Fruit fly (Drosophila melanogaster) whole organism, embryonic: ENCODE results near the gene CG12241.
A peak's percentile ranks its signal among the peaks of the same experiment; 100 is the strongest.

Experiments
- Antp ChIP-seq: fragments of 200-800 bp; sonication (Bioruptor generic); optimal IDR thresholded peaks from 3 replicates; lab custom pipeline; 2016; ENCODE audit warnings: missing biosample characterization, missing genetic modification characterization
- Atf3 ChIP-seq: fragments of 200-800 bp; sonication (Bioruptor generic); optimal IDR thresholded peaks from 3 replicates; lab custom pipeline; 2016; ENCODE audit warnings: missing biosample characterization, missing genetic modification characterization
- Blimp-1 ChIP-seq: fragments of 200-800 bp; sonication (Bioruptor generic); optimal IDR thresholded peaks from 3 replicates; lab custom pipeline; 2018; ENCODE audit warnings: missing biosample characterization, missing genetic modification characterization, mild to moderate bottlenecking, moderate library complexity, missing genetic modification reagents
- CG10267 ChIP-seq: fragments of 200-800 bp; sonication (Bioruptor generic); optimal IDR thresholded peaks from 2 replicates; lab custom pipeline; 2018; ENCODE audit warnings: missing biosample characterization, mild to moderate bottlenecking, missing genetic modification characterization, moderate library complexity
- CG10431 ChIP-seq: fragments of 200-800 bp; sonication (Bioruptor generic); optimal IDR thresholded peaks from 3 replicates; lab custom pipeline; 2018; ENCODE audit warnings: missing biosample characterization, mild to moderate bottlenecking, missing genetic modification characterization
- CG14860 ChIP-seq: fragments of 200-800 bp; sonication (Bioruptor generic); IDR thresholded peaks from 3 replicates; pipeline ENCODE4 v1.3.6; 2022; ENCODE audit warnings: missing biosample characterization, missing genetic modification characterization; ENCODE audit not compliant: partially characterized antibody
- CG15269 ChIP-seq: fragments of 200-800 bp; sonication (Bioruptor generic); optimal IDR thresholded peaks from 2 replicates; lab custom pipeline; 2018; ENCODE audit warnings: missing biosample characterization, mild to moderate bottlenecking, missing genetic modification characterization, moderate library complexity
- CG17361 ChIP-seq: fragments of 200-800 bp; sonication (Bioruptor generic); IDR thresholded peaks from 3 replicates; pipeline ENCODE4 v1.3.6; 2022; ENCODE audit warnings: missing biosample characterization, missing genetic modification characterization
- CG17385 ChIP-seq: fragments of 200-800 bp; sonication (Bioruptor generic); optimal IDR thresholded peaks from 3 replicates; lab custom pipeline; 2018; ENCODE audit warnings: missing biosample characterization, mild to moderate bottlenecking, missing genetic modification characterization
- CG31365 ChIP-seq: fragments of 200-800 bp; sonication (Bioruptor generic); optimal IDR thresholded peaks from 2 replicates; lab custom pipeline; 2018; ENCODE audit warnings: missing biosample characterization, mild to moderate bottlenecking, missing genetic modification characterization
- CG4282 ChIP-seq: fragments of 200-800 bp; sonication (Bioruptor generic); optimal IDR thresholded peaks from 2 replicates; lab custom pipeline; 2016; ENCODE audit warnings: missing biosample characterization, missing genetic modification characterization
- CG4328 ChIP-seq: fragments of 200-800 bp; sonication (Bioruptor generic); optimal IDR thresholded peaks from 3 replicates; lab custom pipeline; 2017; ENCODE audit warnings: missing biosample characterization, missing genetic modification reagents, missing genetic modification characterization
- CG4360 ChIP-seq: fragments of 200-800 bp; sonication (Bioruptor generic); IDR thresholded peaks from 2 replicates; pipeline ENCODE4 v1.3.6; 2022; ENCODE audit warnings: missing biosample characterization, missing genetic modification characterization
- CG4404 ChIP-seq: fragments of 200-800 bp; sonication (Bioruptor generic); IDR thresholded peaks from 2 replicates; pipeline ENCODE4 v1.3.6; 2022; ENCODE audit warnings: missing biosample characterization, missing genetic modification characterization
- CG5953 ChIP-seq: fragments of 200-800 bp; sonication (Bioruptor generic); IDR thresholded peaks from 2 replicates; pipeline ENCODE4 v1.3.6; 2022; ENCODE audit warnings: missing biosample characterization, missing genetic modification characterization
- CG6175 ChIP-seq: fragments of 200-800 bp; sonication (Bioruptor generic); IDR thresholded peaks from 3 replicates; pipeline ENCODE4 v1.3.6; 2022; ENCODE audit warnings: missing biosample characterization, missing genetic modification characterization
- CG6254 ChIP-seq: fragments of 200-800 bp; sonication (Bioruptor generic); optimal IDR thresholded peaks from 3 replicates; lab custom pipeline; 2017; ENCODE audit warnings: mild to moderate bottlenecking, missing biosample characterization, missing genetic modification reagents, missing genetic modification characterization
- CG6854 ChIP-seq: fragments of 200-800 bp; sonication (Bioruptor generic); optimal IDR thresholded peaks from 3 replicates; lab custom pipeline; 2017; ENCODE audit warnings: missing biosample characterization, mild to moderate bottlenecking, missing genetic modification characterization
- CG7556 ChIP-seq: fragments of 200-800 bp; sonication (Bioruptor generic); optimal IDR thresholded peaks from 2 replicates; lab custom pipeline; 2017; ENCODE audit warnings: missing biosample characterization, mild to moderate bottlenecking, missing genetic modification characterization
- CG9797 ChIP-seq: fragments of 200-800 bp; sonication (Bioruptor generic); optimal IDR thresholded peaks from 3 replicates; lab custom pipeline; 2018; ENCODE audit warnings: missing biosample characterization, mild to moderate bottlenecking, missing genetic modification characterization
- Camta ChIP-seq: fragments of 200-800 bp; sonication (Bioruptor generic); optimal IDR thresholded peaks from 2 replicates; lab custom pipeline; 2016; ENCODE audit warnings: missing biosample characterization, missing genetic modification characterization
- D ChIP-seq, 2 experiments: fragments of 200-800 bp in 1 of 2; fragments of >200 bp in 1 of 2; sonication (Bioruptor generic) in 1 of 2; optimal IDR thresholded peaks; 2 replicates in 1 of 2; 3 replicates in 1 of 2; lab custom pipeline; 2017; ENCODE audit warnings: mild to moderate bottlenecking in 1 of 2, missing biosample characterization in 1 of 2, missing genetic modification characterization in 1 of 2, missing genetic modification reagents in 1 of 2
- Doc2 ChIP-seq: fragments of 200-800 bp; sonication (Bioruptor generic); IDR thresholded peaks from 2 replicates; pipeline ENCODE4 v1.3.6; 2022; ENCODE audit warnings: missing biosample characterization, missing genetic modification characterization
- Ets97D ChIP-seq: fragments of 200-800 bp; sonication (Bioruptor generic); optimal IDR thresholded peaks from 3 replicates; lab custom pipeline; 2016; ENCODE audit warnings: missing biosample characterization, missing genetic modification characterization
- Hey ChIP-seq: fragments of 200-800 bp; sonication (Bioruptor generic); optimal IDR thresholded peaks from 3 replicates; lab custom pipeline; 2018; ENCODE audit warnings: missing biosample characterization, mild to moderate bottlenecking, missing genetic modification characterization
- Kr ChIP-seq: fragments of 200-800 bp; sonication (Bioruptor generic); optimal IDR thresholded peaks from 2 replicates; lab custom pipeline; 2017; ENCODE audit warnings: missing biosample characterization, mild to moderate bottlenecking, missing genetic modification characterization
- Lhr ChIP-seq: fragments of 200-800 bp; sonication (Bioruptor generic); optimal IDR thresholded peaks from 3 replicates; lab custom pipeline; 2017; ENCODE audit warnings: mild to moderate bottlenecking, missing biosample characterization, missing genetic modification reagents, missing genetic modification characterization
- MBD-R2 ChIP-seq: fragments of 200-800 bp; sonication (Bioruptor generic); IDR thresholded peaks from 2 replicates; pipeline ENCODE4 v1.3.6; 2022; ENCODE audit warnings: missing biosample characterization, missing genetic modification characterization
- Med ChIP-seq: fragments of 200-800 bp; sonication (Bioruptor generic); peaks from one replicate; lab custom pipeline; 2016; ENCODE audit warnings: missing biosample characterization, missing genetic modification characterization, mild to moderate bottlenecking, inconsistent platforms, moderate library complexity
- Mes4 ChIP-seq: fragments of 200-800 bp; sonication (Bioruptor generic); optimal IDR thresholded peaks from 2 replicates; lab custom pipeline; 2016; ENCODE audit warnings: missing biosample characterization, missing genetic modification characterization
- Mrtf ChIP-seq: fragments of 200-800 bp; sonication (Bioruptor generic); IDR thresholded peaks from 3 replicates; pipeline ENCODE4 v1.3.6; 2022; ENCODE audit warnings: missing biosample characterization, missing genetic modification characterization
- Side ChIP-seq: fragments of 200-800 bp; sonication (Bioruptor generic); optimal IDR thresholded peaks from 2 replicates; lab custom pipeline; 2016; ENCODE audit warnings: missing biosample characterization, missing genetic modification characterization
- eyg ChIP-seq: fragments of 200-800 bp; sonication (Bioruptor generic); optimal IDR thresholded peaks from 3 replicates; lab custom pipeline; 2016; ENCODE audit warnings: missing biosample characterization, missing genetic modification characterization
- gcm ChIP-seq: fragments of 200-800 bp; sonication (Bioruptor generic); optimal IDR thresholded peaks from 2 replicates; lab custom pipeline; 2019; ENCODE audit warnings: missing biosample characterization, mild to moderate bottlenecking, missing genetic modification characterization, moderate library complexity
- h ChIP-seq: fragments of >200 bp; optimal IDR thresholded peaks from 2 replicates; lab custom pipeline; 2017
- ham ChIP-seq: fragments of 200-800 bp; sonication (Bioruptor generic); IDR thresholded peaks from 2 replicates; pipeline ENCODE4 v1.3.6; 2022; ENCODE audit warnings: missing biosample characterization, missing genetic modification characterization
- ken ChIP-seq: fragments of 200-800 bp; sonication (Bioruptor generic); IDR thresholded peaks from 3 replicates; pipeline ENCODE4 v1.3.6; 2022; ENCODE audit warnings: missing biosample characterization, missing genetic modification characterization
- knrl ChIP-seq: fragments of 200-800 bp; sonication (Bioruptor generic); IDR thresholded peaks from 3 replicates; pipeline ENCODE4 v1.3.6; 2022; ENCODE audit warnings: missing biosample characterization, missing genetic modification characterization; ENCODE audit not compliant: partially characterized antibody
- maf-S ChIP-seq: fragments of 200-800 bp; sonication (Bioruptor generic); optimal IDR thresholded peaks from 2 replicates; lab custom pipeline; 2016; ENCODE audit warnings: missing biosample characterization, missing genetic modification characterization
- psq ChIP-seq: fragments of 200-800 bp; sonication (Bioruptor generic); optimal IDR thresholded peaks from 2 replicates; lab custom pipeline; 2017; ENCODE audit warnings: missing biosample characterization, missing genetic modification characterization
- pzg ChIP-seq: fragments of 200-800 bp; sonication (Bioruptor generic); optimal IDR thresholded peaks from 3 replicates; lab custom pipeline; 2018; ENCODE audit warnings: missing biosample characterization, mild to moderate bottlenecking, missing genetic modification characterization, moderate library complexity
- run ChIP-seq: fragments of 200-800 bp; sonication (Bioruptor generic); optimal IDR thresholded peaks from 3 replicates; lab custom pipeline; 2018; ENCODE audit warnings: missing biosample characterization, mild to moderate bottlenecking, missing genetic modification characterization
- scrt ChIP-seq: fragments of 200-800 bp; sonication (Bioruptor generic); optimal IDR thresholded peaks from 2 replicates; lab custom pipeline; 2018; ENCODE audit warnings: missing biosample characterization, mild to moderate bottlenecking, missing genetic modification characterization, moderate library complexity
- sens ChIP-seq: fragments of 200-800 bp; sonication (Bioruptor generic); peaks from one replicate; lab custom pipeline; 2016; ENCODE audit warnings: missing biosample characterization, missing genetic modification characterization
- tll ChIP-seq, 2 experiments: fragments of 200-800 bp in 1 of 2; fragments of >200 bp in 1 of 2; sonication (Bioruptor generic) in 1 of 2; optimal IDR thresholded peaks; 2 replicates each; lab custom pipeline; 2017 to 2019; ENCODE audit warnings: missing biosample characterization in 2 of 2, missing genetic modification characterization in 2 of 2, mild to moderate bottlenecking in 1 of 2, moderate library complexity in 1 of 2
- toy ChIP-seq: fragments of 200-800 bp; sonication (Bioruptor generic); IDR thresholded peaks from 2 replicates; pipeline ENCODE4 v1.3.6; 2022; ENCODE audit warnings: missing biosample characterization, missing genetic modification characterization
- tup ChIP-seq: fragments of 200-800 bp; sonication (Bioruptor generic); optimal IDR thresholded peaks from 2 replicates; lab custom pipeline; 2016; ENCODE audit warnings: missing biosample characterization, mild to moderate bottlenecking, missing genetic modification characterization, moderate library complexity
- wor ChIP-seq: fragments of 200-800 bp; sonication (Bioruptor generic); IDR thresholded peaks from 2 replicates; pipeline ENCODE4 v1.3.6; 2022; ENCODE audit warnings: missing biosample characterization, missing genetic modification characterization
- zen ChIP-seq: fragments of 200-800 bp; sonication (Bioruptor generic); optimal IDR thresholded peaks from 3 replicates; lab custom pipeline; 2018; ENCODE audit warnings: missing biosample characterization, mild to moderate bottlenecking, missing genetic modification characterization, moderate library complexity

Gene CG12241

dm6 chr3R:15218824-15219576 is at the start of gene CG12241, which contains the start of gene SIDL (continued):
- TF ChIP-seq D (optimal IDR thresholded peaks at IDR 0.05; lab: Kevin White, UChicago) (no peak), D (GFP tag; optimal IDR thresholded peaks at IDR 0.05; lab: Kevin White, UChicago) (peak; percentile 72), Kr (GFP tag; lab: Kevin White, UChicago) (no peak), CG17385 (GFP tag; lab: Kevin White, UChicago) (no peak), maf-S (GFP tag; lab: Kevin White, UChicago) (peak; percentile 75), ken (GFP tag; lab: Robert Waterston, UW) (peak; percentile 61; the same call in 1 of the 3 replicates), Hey (no peak), CG4360 (GFP tag; lab: Robert Waterston, UW) (peak; percentile 70), Side (GFP tag; lab: Kevin White, UChicago) (peak; percentile 77), tup (GFP tag; lab: Kevin White, UChicago) (no peak), CG15269 (tag; lab: Kevin White, UChicago) (no peak), Atf3 (peak; percentile 20), CG6175 (peak; percentile 85), Mes4 (peak; percentile 22), Lhr (GFP tag; lab: Kevin White, UChicago) (no peak), Ets97D (GFP tag; lab: Kevin White, UChicago) (peak; percentile 79), CG31365 (peak; percentile 27), Antp (peak; percentile 74), ham (GFP tag; lab: Robert Waterston, UW) (no peak), run (tag; lab: Kevin White, UChicago) (no peak), CG14860 (GFP tag; lab: Robert Waterston, UW) (0 out of 3 replicates have a peak, but pooled peaks have one; percentile 22), scrt (GFP tag; lab: Kevin White, UChicago) (peak; percentile 90), CG5953 (GFP tag; lab: Robert Waterston, UW) (no peak), CG4282 (GFP tag; lab: Kevin White, UChicago) (no peak), CG4328 (no peak), CG10431 (GFP tag; lab: Kevin White, UChicago) (no peak), CG10267 (peak; percentile 80), Mrtf (GFP tag; lab: Robert Waterston, UW) (peak; percentile 85), knrl (GFP tag; lab: Robert Waterston, UW) (peak; percentile 16; the same call in 1 of the 3 replicates), pzg (GFP tag; lab: Kevin White, UChicago) (peak; percentile 34), MBD-R2 (peak; percentile 92), Doc2 (peak; percentile 75), psq (GFP tag; lab: Kevin White, UChicago) (peak; percentile 13), gcm (GFP tag; lab: Kevin White, UChicago) (peak; percentile 46), CG7556 (GFP tag; lab: Kevin White, UChicago) (peak; percentile 78), toy (peak; percentile 77), tll (GFP tag; optimal IDR thresholded peaks at IDR 0.05; lab: Kevin White, UChicago) (no peak), CG17361 (GFP tag; lab: Robert Waterston, UW) (peak; percentile 93), sens (GFP tag; lab: Kevin White, UChicago) (peak; percentile 98), wor (GFP tag; lab: Robert Waterston, UW) (no peak), zen (tag; lab: Kevin White, UChicago) (peak; percentile 72), Camta (GFP tag; lab: Kevin White, UChicago) (peak; percentile 84), CG6254 (GFP tag; lab: Kevin White, UChicago) (no peak), CG9797 (GFP tag; lab: Kevin White, UChicago) (peak; percentile 23), CG4404 (GFP tag; lab: Robert Waterston, UW) (peak; percentile 86), Blimp-1 (GFP tag; lab: Kevin White, UChicago) (peak; percentile 18), CG6854 (GFP tag; lab: Kevin White, UChicago) (peak; percentile 78), eyg (peak; percentile 51), h (no peak), Med (GFP tag; lab: Kevin White, UChicago) (peak; percentile 97)
